Worm (Caenorhabditis elegans) whole organism, L4 larva: ENCODE results near the gene samp-1.

ENCODE experiments used
- F37D6.2 ChIP-seq: sonication (generic microtip); optimal IDR thresholded peaks from 2 replicates; lab custom pipeline; 2016; ENCODE audit warnings: mild to moderate bottlenecking, missing genetic modification characterization, missing compliant biosample characterization
- F49E8.2 ChIP-seq: sonication (generic microtip); optimal IDR thresholded peaks from 2 replicates; lab custom pipeline; 2016; ENCODE audit warnings: missing compliant biosample characterization, mild to moderate bottlenecking, missing genetic modification characterization, borderline replicate concordance
- T20F7.1 ChIP-seq: fragments of 200-800 bp; sonication (Bioruptor generic); optimal IDR thresholded peaks from 2 replicates; lab custom pipeline; 2018; ENCODE audit warnings: mild to moderate bottlenecking, missing genetic modification characterization, missing compliant biosample characterization
- Y105C5A.15 ChIP-seq: fragments of 200-800 bp; sonication (Bioruptor generic); IDR thresholded peaks from 2 replicates; pipeline ENCODE4 v1.3.6; 2022; ENCODE audit warnings: missing genetic modification characterization, missing compliant biosample characterization
- Y5F2A.4 ChIP-seq: fragments of 200-800 bp; sonication (Bioruptor generic); optimal IDR thresholded peaks from 2 replicates; lab custom pipeline; 2018; ENCODE audit warnings: mild to moderate bottlenecking, missing genetic modification characterization, missing compliant biosample characterization
- Y75B8A.6 ChIP-seq: fragments of 200-800 bp; sonication (Bioruptor generic); IDR thresholded peaks from 2 replicates; pipeline ENCODE4 v1.3.6; 2022; ENCODE audit warnings: missing genetic modification reagents, missing genetic modification characterization, missing compliant biosample characterization
- ZK546.5 ChIP-seq, 2 experiments: sonication (generic microtip); optimal IDR thresholded peaks; 2 replicates each; lab custom pipeline; 2017; ENCODE audit warnings: missing biosample characterization in 2 of 2, missing genetic modification characterization in 2 of 2
- aha-1 ChIP-seq: fragments of 150-350 bp; peaks from one replicate; lab custom pipeline; 2014; ENCODE audit warnings: missing biosample characterization, missing genetic modification characterization
- arid-1 ChIP-seq: fragments of 200-800 bp; sonication (Bioruptor generic); conservative IDR thresholded peaks from 2 replicates; pipeline ENCODE4 v1.3.6; 2022; ENCODE audit warnings: missing genetic modification reagents, missing genetic modification characterization, missing compliant biosample characterization
- ceh-82 ChIP-seq: sonication (generic microtip); optimal IDR thresholded peaks from 2 replicates; lab custom pipeline; 2017; ENCODE audit warnings: missing biosample characterization, missing genetic modification characterization
- cey-2 ChIP-seq: sonication (generic microtip); optimal IDR thresholded peaks from 3 replicates; lab custom pipeline; 2017; ENCODE audit warnings: missing genetic modification characterization, mild to moderate bottlenecking, missing compliant biosample characterization, antibody characterized with exemption, borderline replicate concordance; ENCODE audit not compliant: insufficient read depth
- daf-12 ChIP-seq: fragments of 150-350 bp; optimal IDR thresholded peaks from 2 replicates; lab custom pipeline; 2014; ENCODE audit warnings: missing biosample characterization, missing genetic modification reagents, missing genetic modification characterization
- dmd-6 ChIP-seq: fragments of 200-800 bp; sonication (Bioruptor generic); IDR thresholded peaks from 2 replicates; pipeline ENCODE4 v1.3.6; 2022; ENCODE audit warnings: missing genetic modification reagents, missing genetic modification characterization, missing compliant biosample characterization
- dmd-9 ChIP-seq: fragments of 200-800 bp; sonication (Bioruptor generic); IDR thresholded peaks from 2 replicates; pipeline ENCODE4 v1.3.6; 2022; ENCODE audit warnings: missing genetic modification reagents, missing genetic modification characterization, missing compliant biosample characterization
- dve-1 ChIP-seq: sonication (generic microtip); optimal IDR thresholded peaks from 2 replicates; lab custom pipeline; 2017; ENCODE audit warnings: antibody characterized with exemption, mild to moderate bottlenecking, missing genetic modification characterization, missing compliant biosample characterization; ENCODE audit not compliant: insufficient read depth
- egl-27 ChIP-seq: sonication (generic microtip); optimal IDR thresholded peaks from 3 replicates; lab custom pipeline; 2017; ENCODE audit warnings: missing biosample characterization, missing genetic modification reagents, missing genetic modification characterization
- egl-43 ChIP-seq: fragments of 200-800 bp; sonication (Bioruptor generic); IDR thresholded peaks from 2 replicates; pipeline ENCODE4 v1.3.6; 2022; ENCODE audit warnings: missing genetic modification reagents, missing genetic modification characterization, missing compliant biosample characterization
- lin-1 ChIP-seq: fragments of 200-800 bp; sonication (Bioruptor generic); IDR thresholded peaks from 2 replicates; pipeline ENCODE4 v1.3.6; 2022; ENCODE audit warnings: missing genetic modification reagents, missing genetic modification characterization, missing compliant biosample characterization
- lin-29 ChIP-seq: fragments of 200-800 bp; sonication (Bioruptor generic); IDR thresholded peaks from 2 replicates; pipeline ENCODE4 v1.3.6; 2022; ENCODE audit warnings: missing genetic modification reagents, missing genetic modification characterization, missing compliant biosample characterization
- madf-9 ChIP-seq: fragments of 200-800 bp; sonication (Bioruptor generic); conservative IDR thresholded peaks from 2 replicates; pipeline ENCODE4 v1.3.6; 2022; ENCODE audit warnings: missing genetic modification reagents, missing genetic modification characterization, missing compliant biosample characterization
- mdl-1 ChIP-seq, 2 experiments: fragments of 150-350 bp in 1 of 2; sonication (generic microtip) in 1 of 2; optimal IDR thresholded peaks; 2 replicates each; lab custom pipeline; 2014 to 2017; ENCODE audit warnings: missing biosample characterization in 2 of 2, missing genetic modification characterization in 2 of 2
- mxl-3 ChIP-seq: fragments of 200-800 bp; sonication (Bioruptor generic); optimal IDR thresholded peaks from 2 replicates; lab custom pipeline; 2018; ENCODE audit warnings: mild to moderate bottlenecking, missing genetic modification characterization, missing compliant biosample characterization
- nhr-10 ChIP-seq: fragments of 150-350 bp; optimal IDR thresholded peaks from 2 replicates; lab custom pipeline; 2014; ENCODE audit warnings: missing biosample characterization, missing genetic modification characterization
- nhr-237 ChIP-seq: sonication (generic microtip); optimal IDR thresholded peaks from 2 replicates; lab custom pipeline; 2017; ENCODE audit warnings: missing biosample characterization, missing genetic modification characterization
- nhr-28 ChIP-seq: fragments of 150-350 bp; optimal IDR thresholded peaks from 2 replicates; lab custom pipeline; 2014; ENCODE audit warnings: missing biosample characterization, missing genetic modification characterization
- nhr-42 ChIP-seq: fragments of 200-800 bp; sonication (Bioruptor generic); IDR thresholded peaks from 2 replicates; pipeline ENCODE4 v1.3.6; 2022; ENCODE audit warnings: missing genetic modification characterization, missing compliant biosample characterization
- pha-4 ChIP-seq, 2 experiments: fragments of 150-350 bp in 1 of 2; fragments of 200-800 bp in 1 of 2; sonication (Bioruptor generic) in 1 of 2; IDR thresholded peaks in 1 of 2; optimal IDR thresholded peaks in 1 of 2; 2 replicates each; pipeline versions ENCODE4 v1.3.6 to Lab custom; 2014 to 2022; ENCODE audit warnings: missing genetic modification characterization in 2 of 2, missing genetic modification reagents in 2 of 2, missing biosample characterization in 1 of 2, missing compliant biosample characterization in 1 of 2
- pqm-1 ChIP-seq: sonication (generic microtip); optimal IDR thresholded peaks from 2 replicates; lab custom pipeline; 2017; ENCODE audit warnings: missing biosample characterization, missing genetic modification characterization
- skn-1 ChIP-seq: fragments of 150-350 bp; optimal IDR thresholded peaks from 2 replicates; lab custom pipeline; 2014; ENCODE audit warnings: missing biosample characterization, missing genetic modification characterization
- unc-130 ChIP-seq: sonication (generic microtip); optimal IDR thresholded peaks from 2 replicates; lab custom pipeline; 2016; ENCODE audit warnings: missing genetic modification reagents, missing genetic modification characterization, missing compliant biosample characterization
- unc-39 ChIP-seq: sonication (generic microtip); optimal IDR thresholded peaks from 2 replicates; lab custom pipeline; 2017; ENCODE audit warnings: missing biosample characterization, missing genetic modification characterization
- vab-7 ChIP-seq: fragments of 200-800 bp; sonication (Bioruptor generic); IDR thresholded peaks from 2 replicates; pipeline ENCODE4 v1.3.6; 2022; ENCODE audit warnings: missing genetic modification reagents, missing genetic modification characterization, missing compliant biosample characterization
- ztf-7 ChIP-seq: fragments of 150-350 bp; optimal IDR thresholded peaks from 2 replicates; lab custom pipeline; 2014; ENCODE audit warnings: missing biosample characterization, missing genetic modification characterization

The samp-1 gene

ce11 chrII:11347878-11348556 lies 45.3 kb downstream of the samp-1 start, which contains the start of the genes B0491.6 and pigm-1 (continued):
- TF ChIP-seq ceh-82 (tag; lab: Kevin White, UChicago) (no peak), mxl-3 (GFP tag; lab: Kevin White, UChicago) (peak; percentile 6), pqm-1 (no peak), vab-7 (GFP tag; lab: Robert Waterston, UW) (no peak), dmd-6 (peak; percentile 47), dmd-9 (GFP tag; lab: Robert Waterston, UW) (no peak), F37D6.2 (tag; lab: Kevin White, UChicago) (peak; percentile 45), dve-1 (tag; lab: Kevin White, UChicago) (peak; percentile 76), egl-43 (no peak), F49E8.2 (tag; lab: Kevin White, UChicago) (no peak), daf-12 (tag; lab: Kevin White, UChicago) (no peak), arid-1 (GFP tag; lab: Robert Waterston, UW) (no peak), egl-27 (no peak)

ce11 chrII:11349892-11350291 lies 47.2 kb downstream of the samp-1 start, which contains the start of gene dph-5:
Gene dph-5 (plus strand): TSS chrII:11350192.
- peak; percentile 23 for TF ChIP-seq aha-1 (tag; lab: Kevin White, UChicago)
- no peak for TF ChIP-seq madf-9 (GFP tag; lab: Robert Waterston, UW)

- TF ChIP-seq Y105C5A.15 (GFP tag; lab: Robert Waterston, UW) = no peak
- TF ChIP-seq mxl-3 (GFP tag; lab: Kevin White, UChicago) = no peak
- no peak for TF ChIP-seq nhr-28
- TF ChIP-seq lin-29 = no peak
- TF ChIP-seq ceh-82 (tag; lab: Kevin White, UChicago) = no peak
- no peak for TF ChIP-seq pha-4 (GFP tag; IDR thresholded peaks at IDR 0.05; lab: Robert Waterston, UW)
- no peak for TF ChIP-seq pha-4 (tag; optimal IDR thresholded peaks at IDR 0.05; lab: Kevin White, UChicago)
- no peak for TF ChIP-seq nhr-42 (GFP tag; lab: Robert Waterston, UW)
- TF ChIP-seq ZK546.5 (tag; optimal IDR thresholded peaks at IDR 0.05; lab: Kevin White, UChicago) = no peak
- TF ChIP-seq nhr-10 = no peak
- TF ChIP-seq arid-1 (GFP tag; lab: Robert Waterston, UW) = no peak
- no peak for TF ChIP-seq T20F7.1 (GFP tag; lab: Kevin White, UChicago)
- TF ChIP-seq nhr-237 (tag; lab: Kevin White, UChicago) = no peak
- TF ChIP-seq cey-2 (tag; lab: Kevin White, UChicago) = no peak
- no peak for TF ChIP-seq lin-1 (GFP tag; lab: Robert Waterston, UW)
- no peak for TF ChIP-seq mdl-1 (tag; optimal IDR thresholded peaks at IDR 0.05; lab: Kevin White, UChicago)
- no peak for TF ChIP-seq skn-1 (tag; lab: Kevin White, UChicago)
- TF ChIP-seq Y75B8A.6 (GFP tag; lab: Robert Waterston, UW) = no peak
- no peak for TF ChIP-seq ztf-7
- no peak for TF ChIP-seq unc-130 (GFP tag; lab: Kevin White, UChicago)
Observed at ce11 chrII:11351599-11351998, 48.9 kb downstream of the samp-1 start, which contains the start of gene clh-2. Gene clh-2 (plus strand): TSS chrII:11351899.

ce11 chrII:11353471-11353870 lies 50.8 kb downstream of the samp-1 start:
- TF ChIP-seq unc-39 (tag; lab: Kevin White, UChicago) = no peak
- TF ChIP-seq Y5F2A.4 (GFP tag; lab: Kevin White, UChicago) = no peak
- TF ChIP-seq nhr-42 (GFP tag; lab: Robert Waterston, UW) = no peak
- TF ChIP-seq Y105C5A.15 (GFP tag; lab: Robert Waterston, UW) = no peak
